Fruit fly (Drosophila melanogaster): ENCODE measurements around the gene Smr.

The Smr gene

DNA sequence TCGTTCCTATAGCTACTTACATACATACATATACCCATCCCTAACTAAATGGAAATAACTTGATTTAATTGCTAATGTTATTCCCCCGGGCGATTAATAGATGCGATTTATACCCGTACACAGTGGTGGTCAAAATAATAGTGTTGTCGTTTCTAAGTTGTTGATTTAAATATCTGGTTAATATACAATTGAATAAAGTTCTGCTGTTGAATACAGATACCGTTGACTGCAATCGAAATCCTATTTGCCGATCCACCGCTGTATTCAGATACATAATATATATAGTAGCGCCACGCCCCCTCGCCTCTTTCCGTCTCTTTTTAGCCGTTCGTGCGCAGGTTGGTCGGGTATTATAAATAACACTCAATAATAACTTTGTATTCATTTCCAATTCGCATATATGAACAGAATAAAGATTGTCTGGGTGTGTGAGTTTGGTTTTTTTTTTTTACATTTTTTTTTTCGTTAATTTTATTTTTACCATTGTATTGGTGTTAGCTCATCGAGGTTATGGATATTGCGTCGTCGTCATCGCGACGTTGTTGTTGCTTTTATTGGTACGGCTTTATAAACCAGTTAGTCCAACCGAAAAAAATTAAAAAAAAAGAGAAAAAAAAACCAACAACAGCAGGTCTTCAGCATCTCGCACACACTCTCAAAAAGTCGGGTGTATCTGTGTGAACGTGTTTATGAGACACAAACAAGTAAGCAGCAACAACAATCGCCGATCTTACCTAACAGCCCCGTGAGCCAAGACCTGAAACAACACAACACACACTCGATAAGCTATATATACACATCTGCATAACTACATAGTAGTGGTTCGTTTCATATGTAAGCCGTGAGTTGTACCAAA is 69.9 kb downstream of the Smr start (continued):
- TF ChIP-seq CG7271 (tag; optimal IDR thresholded peaks at IDR 0.05) (no peak), CG14014 (GFP tag; IDR thresholded peaks at IDR 0.05) (0 out of 2 replicates have a peak, but pooled peaks have one; percentile 24), CG6765 (GFP tag; optimal IDR thresholded peaks at IDR 0.05) (no peak), zen2 (GFP tag; IDR thresholded peaks at IDR 0.05; ENCODE audit: partially characterized antibody) (no peak), CG10565 (GFP tag; optimal IDR thresholded peaks at IDR 0.05) (no peak), pnt (GFP tag; optimal IDR thresholded peaks at IDR 0.05) (no peak), bsh (GFP tag; optimal IDR thresholded peaks at IDR 0.05) (peak in 1 of 2 experiments; percentile 65), tll (GFP tag; optimal IDR thresholded peaks at IDR 0.05) (no peak), CG11456 (GFP tag; IDR thresholded peaks at IDR 0.05) (no peak), CG16863 (GFP tag; optimal IDR thresholded peaks at IDR 0.05) (no peak), peb (GFP tag; IDR thresholded peaks at IDR 0.05) (no peak), CG30431 (GFP tag; optimal IDR thresholded peaks at IDR 0.05) (no peak), CG9215 (GFP tag; IDR thresholded peaks at IDR 0.05) (no peak), PHDP (tag; optimal IDR thresholded peaks at IDR 0.05) (no peak), amos (GFP tag; IDR thresholded peaks at IDR 0.05; ENCODE audit: partially characterized antibody) (no peak), CG17328 (GFP tag; IDR thresholded peaks at IDR 0.05) (no peak), cas (GFP tag; IDR thresholded peaks at IDR 0.05) (no peak), bbx (GFP tag; IDR thresholded peaks at IDR 0.05; ENCODE audit: partially characterized antibody) (no peak), CG3281 (GFP tag; optimal IDR thresholded peaks at IDR 0.05) (peak; percentile 25), CG10979 (tag; optimal IDR thresholded peaks at IDR 0.05) (no peak), repo (GFP tag; optimal IDR thresholded peaks at IDR 0.05) (no peak), bab2 (GFP tag; optimal IDR thresholded peaks at IDR 0.05) (peak; percentile 3), CG15696 (tag; optimal IDR thresholded peaks at IDR 0.05) (no peak), CG10274 (GFP tag; optimal IDR thresholded peaks at IDR 0.05) (no peak), Hmx (GFP tag; optimal IDR thresholded peaks at IDR 0.05) (no peak), Adf1 (GFP tag; IDR thresholded peaks at IDR 0.05) (peak; percentile 17; the same call in 1 of the 2 replicates), dan (GFP tag; IDR thresholded peaks at IDR 0.05) (no peak), CG8089 (GFP tag; optimal IDR thresholded peaks at IDR 0.05) (no peak), fu2 (GFP tag; optimal IDR thresholded peaks at IDR 0.05) (no peak), CG12769 (tag; optimal IDR thresholded peaks at IDR 0.05) (peak; percentile 72), lbe (GFP tag; optimal IDR thresholded peaks at IDR 0.05) (no peak), toy (GFP tag; IDR thresholded peaks at IDR 0.05) (no peak), HLH4C (GFP tag; IDR thresholded peaks at IDR 0.05; ENCODE audit: partially characterized antibody) (no peak), Bdp1 (GFP tag; optimal IDR thresholded peaks at IDR 0.05) (no peak), Aef1 (GFP tag; IDR thresholded peaks at IDR 0.05) (no peak), CG7357 (GFP tag; IDR thresholded peaks at IDR 0.05) (no peak), sc (optimal IDR thresholded peaks at IDR 0.05) (no peak), sc (GFP tag; optimal IDR thresholded peaks at IDR 0.05) (no peak), zf30C (GFP tag; optimal IDR thresholded peaks at IDR 0.05) (no peak), Dfd (GFP tag; optimal IDR thresholded peaks at IDR 0.05) (no peak), GATAe (GFP tag; conservative IDR thresholded peaks at IDR 0.05) (no peak), wdn (GFP tag; IDR thresholded peaks at IDR 0.05) (no peak), CG10543 (GFP tag; optimal IDR thresholded peaks at IDR 0.05) (no peak), ken (GFP tag; IDR thresholded peaks at IDR 0.05) (no peak), Hmr (GFP tag; optimal IDR thresholded peaks at IDR 0.05) (peak; percentile 40), Abd-B (GFP tag; optimal IDR thresholded peaks at IDR 0.05) (no peak), CG31441 (GFP tag; IDR thresholded peaks at IDR 0.05) (no peak), CG13123 (GFP tag; optimal IDR thresholded peaks at IDR 0.05) (no peak), CG7786 (GFP tag; optimal IDR thresholded peaks at IDR 0.05) (no peak), Hand (GFP tag; optimal IDR thresholded peaks at IDR 0.05) (no peak)
